Worm (Caenorhabditis elegans) whole organism, midembryonic: ENCODE data around the gene srx-76.

Experiments
- T22C8.4 ChIP-seq: fragments of 200-800 bp; sonication (Bioruptor generic); IDR thresholded peaks from 2 replicates; pipeline ENCODE4 v1.3.6; 2022; ENCODE audit warnings: missing genetic modification characterization, missing compliant biosample characterization
- cog-1 ChIP-seq: sonication (generic microtip); optimal IDR thresholded peaks from 2 replicates; lab custom pipeline; 2016; ENCODE audit warnings: missing genetic modification characterization, missing compliant biosample characterization
- flt-1 ChIP-seq: fragments of 200-800 bp; sonication (Bioruptor generic); IDR thresholded peaks from 2 replicates; pipeline ENCODE4 v1.3.6; 2022; ENCODE audit warnings: missing genetic modification characterization, missing compliant biosample characterization
- klf-2 ChIP-seq: fragments of 200-800 bp; sonication (Bioruptor generic); conservative IDR thresholded peaks from 2 replicates; pipeline ENCODE4 v1.3.6; 2022; ENCODE audit warnings: missing genetic modification reagents, missing genetic modification characterization, missing compliant biosample characterization
- med-1 ChIP-seq: sonication (generic microtip); optimal IDR thresholded peaks from 2 replicates; lab custom pipeline; 2017; ENCODE audit warnings: missing genetic modification characterization, mild to moderate bottlenecking, missing compliant biosample characterization, antibody characterized with exemption, missing genetic modification reagents; ENCODE audit not compliant: insufficient read depth
- ref-1 ChIP-seq: fragments of 200-800 bp; sonication (Bioruptor generic); conservative IDR thresholded peaks from 2 replicates; pipeline ENCODE4 v1.3.6; 2022; ENCODE audit warnings: missing genetic modification reagents, missing genetic modification characterization, missing compliant biosample characterization
- tab-1 ChIP-seq: fragments of 200-800 bp; sonication (Bioruptor generic); IDR thresholded peaks from 2 replicates; pipeline ENCODE4 v1.3.6; 2022; ENCODE audit warnings: missing genetic modification characterization, missing compliant biosample characterization
- ztf-23 ChIP-seq: fragments of 200-800 bp; sonication (Bioruptor generic); IDR thresholded peaks from 2 replicates; pipeline ENCODE4 v1.3.6; 2022; ENCODE audit warnings: missing genetic modification reagents, missing genetic modification characterization, missing compliant biosample characterization
- ztf-29 ChIP-seq: fragments of 200-800 bp; sonication (Bioruptor generic); IDR thresholded peaks from 2 replicates; pipeline ENCODE4 v1.3.6; 2022; ENCODE audit warnings: missing genetic modification reagents, missing genetic modification characterization, missing compliant biosample characterization

Gene srx-76

ce11 chrV:11927346-11927745 lies 35.7 kb downstream of the srx-76 start, which contains the start of gene osm-6:
TSS of gene osm-6 (minus strand) at chrV:11927446.
- TF ChIP-seq ztf-23 (GFP tag; lab: Robert Waterston, UW) (no peak), T22C8.4 (GFP tag; lab: Robert Waterston, UW) (no peak), med-1 (GFP tag; lab: Kevin White, UChicago) (no peak), cog-1 (tag; lab: Kevin White, UChicago) (no peak), ref-1 (no peak), tab-1 (GFP tag; lab: Robert Waterston, UW) (no peak), ztf-29 (GFP tag; lab: Robert Waterston, UW) (no peak), flt-1 (GFP tag; lab: Robert Waterston, UW) (no peak), klf-2 (GFP tag; lab: Robert Waterston, UW) (no peak)

ce11 chrV:11929046-11929590 lies 37.5 kb downstream of the srx-76 start, which contains the start of gene F58H1.2:
TSS of gene F58H1.2 (plus strand) at chrV:11929096.
- TF ChIP-seq klf-2 (GFP tag; lab: Robert Waterston, UW) (no peak), flt-1 (GFP tag; lab: Robert Waterston, UW) (no peak), T22C8.4 (GFP tag; lab: Robert Waterston, UW) (no peak), ztf-29 (GFP tag; lab: Robert Waterston, UW) (no peak), ref-1 (no peak), tab-1 (GFP tag; lab: Robert Waterston, UW) (no peak)

- TF ChIP-seq ref-1: no peak
- TF ChIP-seq cog-1 (tag; lab: Kevin White, UChicago): peak; percentile 81
- peak; percentile 78 for TF ChIP-seq ztf-23 (GFP tag; lab: Robert Waterston, UW)
These were observed 41.8 kb downstream of the srx-76 start, which contains the start of the genes aman-2 and F58H1.3 for ce11 chrV:11933196-11934028. TSS of gene aman-2 (minus strand) at chrV:11933246. TSS of gene F58H1.3 (plus strand) at chrV:11933978.

ce11 chrV:11934848-11935247 lies 43.2 kb downstream of the srx-76 start, which contains the start of gene F58H1.8:
TSS of gene F58H1.8 (plus strand) at chrV:11935148.
- TF ChIP-seq T22C8.4 (GFP tag; lab: Robert Waterston, UW) (no peak), cog-1 (tag; lab: Kevin White, UChicago) (no peak)

ce11 chrV:11937710-11938109 lies 46.1 kb downstream of the srx-76 start, which contains the start of gene gpla-1:
TSS of gene gpla-1 (minus strand) at chrV:11937810.
- TF ChIP-seq med-1 (GFP tag; lab: Kevin White, UChicago) (no peak), ztf-29 (GFP tag; lab: Robert Waterston, UW) (no peak), klf-2 (GFP tag; lab: Robert Waterston, UW) (no peak), tab-1 (GFP tag; lab: Robert Waterston, UW) (no peak), flt-1 (GFP tag; lab: Robert Waterston, UW) (no peak), T22C8.4 (GFP tag; lab: Robert Waterston, UW) (no peak), ztf-23 (GFP tag; lab: Robert Waterston, UW) (no peak), cog-1 (tag; lab: Kevin White, UChicago) (no peak), ref-1 (no peak)

ce11 chrV:11940329-11940728 lies 48.7 kb downstream of the srx-76 start:
- TF ChIP-seq flt-1 (GFP tag; lab: Robert Waterston, UW) (no peak), cog-1 (tag; lab: Kevin White, UChicago) (no peak), T22C8.4 (GFP tag; lab: Robert Waterston, UW) (no peak), klf-2 (GFP tag; lab: Robert Waterston, UW) (no peak), ztf-29 (GFP tag; lab: Robert Waterston, UW) (no peak), ztf-23 (GFP tag; lab: Robert Waterston, UW) (no peak), tab-1 (GFP tag; lab: Robert Waterston, UW) (no peak), med-1 (GFP tag; lab: Kevin White, UChicago) (no peak), ref-1 (no peak)

- TF ChIP-seq tab-1 (GFP tag; lab: Robert Waterston, UW) (no peak), ref-1 (no peak), ztf-23 (GFP tag; lab: Robert Waterston, UW) (no peak), med-1 (GFP tag; lab: Kevin White, UChicago) (no peak), ztf-29 (GFP tag; lab: Robert Waterston, UW) (no peak)
These were observed 50.1 kb downstream of the srx-76 start for ce11 chrV:11941664-11942063.

- TF ChIP-seq cog-1 (tag; lab: Kevin White, UChicago) (no peak), T22C8.4 (GFP tag; lab: Robert Waterston, UW) (no peak), tab-1 (GFP tag; lab: Robert Waterston, UW) (no peak), flt-1 (GFP tag; lab: Robert Waterston, UW) (no peak), med-1 (GFP tag; lab: Kevin White, UChicago) (no peak), ztf-23 (GFP tag; lab: Robert Waterston, UW) (no peak), ref-1 (no peak), klf-2 (GFP tag; lab: Robert Waterston, UW) (no peak), ztf-29 (GFP tag; lab: Robert Waterston, UW) (no peak)
These were observed 50.7 kb downstream of the srx-76 start, which contains the start of gene F58H1.6 for ce11 chrV:11942325-11942724. TSS of gene F58H1.6 (plus strand) at chrV:11942625.
